Worm (Caenorhabditis elegans) whole organism, L1 larva: Measurements from ENCODE around the gene pcn-1.
A peak's percentile ranks its signal among the peaks of the same experiment; 100 is the strongest.

Experiments used
- C04F5.9 ChIP-seq: sonication (generic microtip); optimal IDR thresholded peaks from 2 replicates; lab custom pipeline; 2016; ENCODE audit warnings: missing genetic modification characterization, missing compliant biosample characterization
- C34B4.2 ChIP-seq: sonication (generic microtip); optimal IDR thresholded peaks from 2 replicates; lab custom pipeline; 2017; ENCODE audit warnings: mild to moderate bottlenecking, missing genetic modification characterization, missing compliant biosample characterization
- Y116A8C.19 ChIP-seq: sonication (generic microtip); optimal IDR thresholded peaks from 2 replicates; lab custom pipeline; 2016; ENCODE audit warnings: missing compliant biosample characterization, missing genetic modification characterization, borderline replicate concordance
- aly-2 ChIP-seq: fragments of 150-350 bp; optimal IDR thresholded peaks from 2 replicates; lab custom pipeline; 2014; ENCODE audit warnings: missing biosample characterization, missing genetic modification characterization
- ama-1 ChIP-seq: fragments of 150-350 bp; optimal IDR thresholded peaks from 2 replicates; lab custom pipeline; 2014
- blmp-1 ChIP-seq: fragments of 150-350 bp; optimal IDR thresholded peaks from 2 replicates; lab custom pipeline; 2014; ENCODE audit warnings: missing biosample characterization, missing genetic modification characterization
- ceh-63 ChIP-seq: fragments of 200-800 bp; sonication (Bioruptor generic); optimal IDR thresholded peaks from 2 replicates; lab custom pipeline; 2018; ENCODE audit warnings: mild to moderate bottlenecking, missing genetic modification characterization, missing compliant biosample characterization
- ceh-8 ChIP-seq: fragments of 200-800 bp; sonication (Bioruptor generic); optimal IDR thresholded peaks from 2 replicates; lab custom pipeline; 2018; ENCODE audit warnings: mild to moderate bottlenecking, missing genetic modification characterization, moderate library complexity, missing compliant biosample characterization
- ceh-82 ChIP-seq, 3 experiments: fragments of 150-350 bp in 1 of 3; sonication (generic microtip) in 2 of 3; optimal IDR thresholded peaks; 2 replicates each; lab custom pipeline; 2014 to 2017; ENCODE audit warnings: missing biosample characterization in 3 of 3, missing genetic modification characterization in 3 of 3
- ceh-88 ChIP-seq: fragments of 200-800 bp; sonication (Bioruptor generic); IDR thresholded peaks from 2 replicates; pipeline ENCODE4 v1.3.6; 2022; ENCODE audit warnings: missing genetic modification characterization, missing compliant biosample characterization
- dpl-1 ChIP-seq, 3 experiments: fragments of 150-350 bp in 2 of 3; sonication (generic microtip) in 1 of 3; optimal IDR thresholded peaks; 2 replicates each; lab custom pipeline; 2014 to 2017; ENCODE audit warnings: missing biosample characterization in 3 of 3, missing genetic modification characterization in 3 of 3, missing genetic modification reagents in 3 of 3
- efl-1 ChIP-seq, 4 experiments: fragments of 150-350 bp; optimal IDR thresholded peaks in 3 of 4; peaks in 1 of 4; 1 replicate in 1 of 4; 2 replicates in 3 of 4; lab custom pipeline; 2014; ENCODE audit warnings: missing biosample characterization in 2 of 4, missing genetic modification characterization in 2 of 4, missing genetic modification reagents in 2 of 4
- efl-3 ChIP-seq: fragments of 200-800 bp; sonication (Bioruptor generic); optimal IDR thresholded peaks from 2 replicates; lab custom pipeline; 2018; ENCODE audit warnings: mild to moderate bottlenecking, missing genetic modification characterization, missing compliant biosample characterization
- ets-5 ChIP-seq: fragments of 200-800 bp; sonication (Bioruptor generic); IDR thresholded peaks from 2 replicates; pipeline ENCODE4 v1.3.6; 2022; ENCODE audit warnings: missing genetic modification characterization, missing compliant biosample characterization
- fkh-10 ChIP-seq: sonication (generic microtip); optimal IDR thresholded peaks from 2 replicates; lab custom pipeline; 2017; ENCODE audit warnings: missing biosample characterization, missing genetic modification reagents, missing genetic modification characterization
- grh-1 ChIP-seq: fragments of 200-800 bp; sonication (Bioruptor generic); IDR thresholded peaks from 2 replicates; pipeline ENCODE4 v1.3.6; 2022; ENCODE audit warnings: missing genetic modification reagents, missing genetic modification characterization, missing compliant biosample characterization
- hlh-17 ChIP-seq: fragments of 200-800 bp; sonication (Bioruptor generic); optimal IDR thresholded peaks from 2 replicates; lab custom pipeline; 2018; ENCODE audit warnings: missing genetic modification characterization, mild to moderate bottlenecking, missing compliant biosample characterization, moderate library complexity, borderline replicate concordance
- hpl-2 ChIP-seq: fragments of 150-350 bp; optimal IDR thresholded peaks from 2 replicates; lab custom pipeline; 2014; ENCODE audit warnings: missing biosample characterization, missing genetic modification reagents, missing genetic modification characterization
- isw-1 ChIP-seq: fragments of 200-800 bp; sonication (Bioruptor generic); IDR thresholded peaks from 2 replicates; pipeline ENCODE4 v1.3.6; 2022; ENCODE audit warnings: missing genetic modification characterization, missing compliant biosample characterization
- jun-1 ChIP-seq: fragments of 150-350 bp; optimal IDR thresholded peaks from 2 replicates; lab custom pipeline; 2014; ENCODE audit warnings: missing biosample characterization, missing genetic modification reagents, missing genetic modification characterization
- lin-14 ChIP-seq: fragments of 200-800 bp; sonication (Bioruptor generic); optimal IDR thresholded peaks from 2 replicates; lab custom pipeline; 2018; ENCODE audit warnings: mild to moderate bottlenecking, missing genetic modification characterization, moderate library complexity, missing compliant biosample characterization
- lin-35 ChIP-seq, 2 experiments: fragments of 150-350 bp; optimal IDR thresholded peaks; 2 replicates each; lab custom pipeline; 2014; ENCODE audit warnings: missing biosample characterization in 2 of 2, missing genetic modification characterization in 2 of 2, missing genetic modification reagents in 2 of 2
- lir-3 ChIP-seq: sonication (generic microtip); optimal IDR thresholded peaks from 2 replicates; lab custom pipeline; 2016; ENCODE audit warnings: mild to moderate bottlenecking, missing genetic modification characterization, moderate library complexity, missing compliant biosample characterization; ENCODE audit not compliant: poor library complexity
- nhr-19 ChIP-seq: fragments of 200-800 bp; sonication (Bioruptor generic); conservative IDR thresholded peaks from 2 replicates; pipeline ENCODE4 v1.3.6; 2022; ENCODE audit warnings: missing genetic modification characterization, missing compliant biosample characterization
- nhr-20 ChIP-seq: sonication (generic microtip); optimal IDR thresholded peaks from 2 replicates; lab custom pipeline; 2016; ENCODE audit warnings: mild to moderate bottlenecking, missing genetic modification characterization, missing compliant biosample characterization
- nhr-28 ChIP-seq: fragments of 150-350 bp; optimal IDR thresholded peaks from 2 replicates; lab custom pipeline; 2014; ENCODE audit warnings: missing biosample characterization, missing genetic modification characterization
- nhr-47 ChIP-seq: sonication (generic microtip); optimal IDR thresholded peaks from 2 replicates; lab custom pipeline; 2016; ENCODE audit warnings: mild to moderate bottlenecking, missing genetic modification characterization, moderate library complexity, missing compliant biosample characterization
- nhr-77 ChIP-seq: fragments of 150-350 bp; optimal IDR thresholded peaks from 2 replicates; lab custom pipeline; 2014; ENCODE audit warnings: missing biosample characterization, missing genetic modification characterization
- nhr-84 ChIP-seq: sonication (generic microtip); optimal IDR thresholded peaks from 2 replicates; lab custom pipeline; 2017; ENCODE audit warnings: missing biosample characterization, missing genetic modification characterization
- rnt-1 ChIP-seq: sonication (generic microtip); optimal IDR thresholded peaks from 2 replicates; lab custom pipeline; 2016; ENCODE audit warnings: mild to moderate bottlenecking, missing genetic modification characterization, moderate library complexity, missing compliant biosample characterization
- sptf-1 ChIP-seq: fragments of 150-350 bp; optimal IDR thresholded peaks from 2 replicates; lab custom pipeline; 2014; ENCODE audit warnings: missing biosample characterization, missing genetic modification characterization
- sup-37 ChIP-seq: fragments of 200-800 bp; sonication (Bioruptor generic); optimal IDR thresholded peaks from 2 replicates; lab custom pipeline; 2018; ENCODE audit warnings: mild to moderate bottlenecking, missing genetic modification characterization, missing compliant biosample characterization
- tbx-2 ChIP-seq: sonication (generic microtip); optimal IDR thresholded peaks from 2 replicates; lab custom pipeline; 2016; ENCODE audit warnings: missing genetic modification characterization, missing compliant biosample characterization
- tlp-1 ChIP-seq: fragments of 150-350 bp; optimal IDR thresholded peaks from 2 replicates; lab custom pipeline; 2014; ENCODE audit warnings: missing biosample characterization, missing genetic modification characterization
- unc-130 ChIP-seq: fragments of 150-350 bp; optimal IDR thresholded peaks from 2 replicates; lab custom pipeline; 2017; ENCODE audit warnings: missing biosample characterization, missing genetic modification characterization, inconsistent platforms
- unc-62 ChIP-seq: fragments of 150-350 bp; optimal IDR thresholded peaks from 2 replicates; lab custom pipeline; 2014; ENCODE audit warnings: missing biosample characterization, missing genetic modification reagents, missing genetic modification characterization
- unc-86 ChIP-seq: sonication (generic microtip); optimal IDR thresholded peaks from 2 replicates; lab custom pipeline; 2016; ENCODE audit warnings: missing genetic modification characterization, missing compliant biosample characterization
- xbp-1 ChIP-seq: sonication (generic microtip); optimal IDR thresholded peaks from 2 replicates; lab custom pipeline; 2016; ENCODE audit warnings: missing genetic modification characterization, missing compliant biosample characterization
- zip-4 ChIP-seq: fragments of 200-800 bp; sonication (Bioruptor generic); optimal IDR thresholded peaks from 2 replicates; lab custom pipeline; 2018; ENCODE audit warnings: mild to moderate bottlenecking, missing genetic modification characterization, moderate library complexity, missing compliant biosample characterization

Gene pcn-1

ce11 chrIV:4009923-4010322 lies 39.3 kb downstream of the pcn-1 start:
- TF ChIP-seq ama-1 (lab: Kevin White, UChicago) (no peak), ets-5 (GFP tag; lab: Robert Waterston, UW) (no peak), jun-1 (no peak), efl-1 (optimal IDR thresholded peaks at IDR 0.05; lab: Kevin White, UChicago) (no peak), efl-1 (GFP tag; optimal IDR thresholded peaks at IDR 0.05 in 1 of 2; lab: Kevin White, UChicago) (peak in 1 of 2 experiments; percentile 12)

DNA sequence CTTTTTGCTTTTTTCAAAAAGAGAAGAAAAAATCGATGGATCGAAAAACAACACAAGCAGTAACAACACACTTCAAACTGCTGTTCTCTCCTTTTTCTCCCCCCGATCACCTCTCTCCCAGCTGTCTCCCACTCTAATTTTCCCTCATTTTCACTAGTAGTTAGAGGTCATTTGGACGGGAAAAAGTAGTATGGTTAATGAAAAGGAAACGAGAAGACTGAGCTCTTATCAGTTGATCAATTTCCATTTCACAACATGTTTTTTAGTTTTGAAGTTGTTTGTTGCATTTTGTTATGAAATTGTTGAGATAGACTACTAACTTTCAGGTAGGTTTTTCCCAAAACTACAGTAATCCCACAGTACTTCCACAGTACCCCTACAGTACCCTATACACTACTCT lies 40.8 kb downstream of the pcn-1 start:
- TF ChIP-seq unc-86 (tag; lab: Kevin White, UChicago) (no peak), efl-1 (optimal IDR thresholded peaks at IDR 0.05; lab: Kevin White, UChicago) (no peak), efl-1 (GFP tag; optimal IDR thresholded peaks at IDR 0.05 in 1 of 2; lab: Kevin White, UChicago) (peak in 1 of 2 experiments; percentile 1), lir-3 (tag; lab: Kevin White, UChicago) (no peak), blmp-1 (tag; lab: Kevin White, UChicago) (peak; percentile 95), lin-14 (GFP tag; lab: Kevin White, UChicago) (peak; percentile 34), nhr-20 (tag; lab: Kevin White, UChicago) (no peak)

DNA sequence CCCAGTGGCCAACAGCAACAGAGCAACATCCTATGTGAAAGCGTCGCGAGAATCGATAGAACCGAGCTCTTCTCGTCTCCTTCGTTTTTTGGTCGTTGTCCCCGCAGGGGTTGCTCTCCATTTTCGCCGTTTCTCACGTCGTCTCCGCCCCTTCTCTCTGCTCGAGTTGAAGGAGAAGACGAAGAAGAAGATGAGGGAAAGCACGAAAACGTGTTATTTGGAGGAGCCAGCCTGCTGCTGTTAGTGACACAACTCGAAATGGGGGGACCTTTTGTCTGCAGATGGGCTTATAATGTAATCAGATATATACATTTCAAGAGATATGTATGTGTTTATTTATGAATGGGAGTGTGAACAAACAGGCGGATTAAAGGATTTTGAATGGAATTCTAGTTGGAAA lies 41.6 kb downstream of the pcn-1 start, which contains the start of gene W02C12.2:
Gene W02C12.2 (minus strand): TSS at position 277 of the 400 bp plus-strand sequence.
- TF ChIP-seq lin-14 (GFP tag; lab: Kevin White, UChicago) (peak; percentile 71), hpl-2 (GFP tag; lab: Kevin White, UChicago) (no peak), nhr-47 (tag; lab: Kevin White, UChicago) (no peak), ceh-82 (tag; optimal IDR thresholded peaks at IDR 0.05; lab: Kevin White, UChicago) (peak in 1 of 3 experiments; percentile 44), lin-35 (GFP tag; optimal IDR thresholded peaks at IDR 0.05; lab: Kevin White, UChicago) (peak in 1 of 2 experiments; percentile 9), rnt-1 (tag; lab: Kevin White, UChicago) (peak; percentile 6)
- TF ChIP-seq, all 84 proteins: peak for 4

- peak; percentile 42 for TF ChIP-seq fkh-10
- TF ChIP-seq C34B4.2, result no peak
- no peak for TF ChIP-seq isw-1 (GFP tag; lab: Robert Waterston, UW)
- peak; percentile 58 for TF ChIP-seq lin-14 (GFP tag; lab: Kevin White, UChicago)
- no peak for TF ChIP-seq efl-3 (GFP tag; lab: Kevin White, UChicago)
- no peak for TF ChIP-seq C04F5.9
Measured at ce11 chrIV:4005166-4005565, 44.1 kb downstream of the pcn-1 start.

DNA sequence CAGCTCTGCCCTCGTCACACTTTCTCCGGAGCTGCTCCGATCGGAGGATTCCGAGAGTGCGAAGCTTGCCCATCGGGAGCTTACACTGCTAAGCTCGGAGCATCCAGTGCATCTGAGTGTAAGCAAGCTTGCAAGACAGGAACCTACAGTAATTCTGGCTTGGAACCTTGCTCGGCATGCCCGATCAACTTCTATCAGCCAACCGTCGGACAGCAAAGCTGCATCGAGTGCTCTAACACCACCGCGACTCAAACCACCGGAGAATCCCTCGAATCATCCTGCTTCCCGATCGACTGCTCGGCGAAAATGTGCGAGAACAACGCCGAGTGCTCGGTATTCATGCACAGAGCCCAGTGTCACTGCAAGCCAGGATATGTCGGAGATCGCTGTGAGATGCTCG lies 45.0 kb downstream of the pcn-1 start:
- no peak for TF ChIP-seq dpl-1 (GFP tag; optimal IDR thresholded peaks at IDR 0.05; lab: Kevin White, UChicago)
- no peak for TF ChIP-seq ceh-8 (GFP tag; lab: Kevin White, UChicago)
- TF ChIP-seq ceh-88 (GFP tag; lab: Robert Waterston, UW), result no peak
- no peak for TF ChIP-seq sptf-1 (tag; lab: Kevin White, UChicago)
- no peak for TF ChIP-seq tlp-1 (tag; lab: Kevin White, UChicago)

- TF ChIP-seq efl-1 (optimal IDR thresholded peaks at IDR 0.05; lab: Kevin White, UChicago) (no peak), efl-1 (GFP tag; optimal IDR thresholded peaks at IDR 0.05 in 1 of 2; lab: Kevin White, UChicago) (no peak), hpl-2 (GFP tag; lab: Kevin White, UChicago) (no peak), Y116A8C.19 (tag; lab: Kevin White, UChicago) (no peak), nhr-28 (tag; lab: Kevin White, UChicago) (no peak), lin-35 (GFP tag; optimal IDR thresholded peaks at IDR 0.05; lab: Kevin White, UChicago) (no peak), unc-130 (tag; lab: Kevin White, UChicago) (no peak), unc-62 (GFP tag; lab: Kevin White, UChicago) (no peak), rnt-1 (tag; lab: Kevin White, UChicago) (no peak), nhr-19 (GFP tag; lab: Robert Waterston, UW) (no peak), hlh-17 (GFP tag; lab: Kevin White, UChicago) (no peak), aly-2 (tag; lab: Kevin White, UChicago) (no peak), tbx-2 (tag; lab: Kevin White, UChicago) (no peak), nhr-77 (no peak), sup-37 (GFP tag; lab: Kevin White, UChicago) (no peak), nhr-84 (no peak), ceh-63 (GFP tag; lab: Kevin White, UChicago) (no peak), zip-4 (GFP tag; lab: Kevin White, UChicago) (no peak), xbp-1 (no peak), grh-1 (GFP tag; lab: Robert Waterston, UW) (no peak)
Measured at ce11 chrIV:3999662-4000061, 49.6 kb downstream of the pcn-1 start.
